Worm (Caenorhabditis elegans) whole organism, L3 larva: Measurements from ENCODE around the gene C55A6.1.

Source experiments
- ZK546.5 ChIP-seq: sonication (generic microtip); optimal IDR thresholded peaks from 2 replicates; lab custom pipeline; 2017; ENCODE audit warnings: missing biosample characterization, missing genetic modification characterization
- aly-2 ChIP-seq: fragments of 150-350 bp; optimal IDR thresholded peaks from 2 replicates; lab custom pipeline; 2014; ENCODE audit warnings: missing biosample characterization, missing genetic modification characterization
- ceh-82 ChIP-seq: fragments of 150-350 bp; optimal IDR thresholded peaks from 2 replicates; lab custom pipeline; 2014; ENCODE audit warnings: missing biosample characterization, missing genetic modification characterization
- elt-1 ChIP-seq: fragments of 150-350 bp; optimal IDR thresholded peaks from 2 replicates; lab custom pipeline; 2014; ENCODE audit warnings: missing biosample characterization, missing genetic modification characterization
- elt-3 ChIP-seq, 3 experiments: fragments of 150-350 bp in 1 of 3; sonication (generic microtip) in 2 of 3; optimal IDR thresholded peaks; 2 replicates in 2 of 3; 4 replicates in 1 of 3; lab custom pipeline; 2014 to 2017; ENCODE audit warnings: missing biosample characterization in 3 of 3, missing genetic modification characterization in 3 of 3
- mdl-1 ChIP-seq: fragments of 150-350 bp; optimal IDR thresholded peaks from 2 replicates; lab custom pipeline; 2014; ENCODE audit warnings: missing biosample characterization, missing genetic modification characterization
- mml-1 ChIP-seq: fragments of 150-350 bp; sonication (generic microtip); optimal IDR thresholded peaks from 3 replicates; lab custom pipeline; 2014; ENCODE audit warnings: missing biosample characterization, missing genetic modification characterization
- nhr-237 ChIP-seq: fragments of 150-350 bp; optimal IDR thresholded peaks from 2 replicates; lab custom pipeline; 2014; ENCODE audit warnings: missing biosample characterization, missing genetic modification characterization
- nhr-25 ChIP-seq: sonication (generic microtip); optimal IDR thresholded peaks from 2 replicates; lab custom pipeline; 2017; ENCODE audit warnings: missing biosample characterization, missing genetic modification characterization
- nhr-77 ChIP-seq: fragments of 150-350 bp; optimal IDR thresholded peaks from 2 replicates; lab custom pipeline; 2014; ENCODE audit warnings: missing biosample characterization, missing genetic modification characterization
- skn-1 ChIP-seq: fragments of 150-350 bp; optimal IDR thresholded peaks from 2 replicates; lab custom pipeline; 2014; ENCODE audit warnings: missing biosample characterization, missing genetic modification characterization
- unc-39 ChIP-seq: sonication (generic microtip); optimal IDR thresholded peaks from 4 replicates; lab custom pipeline; 2017; ENCODE audit warnings: missing biosample characterization, missing genetic modification characterization
- unc-62 ChIP-seq: fragments of 150-350 bp; sonication (generic microtip); optimal IDR thresholded peaks from 4 replicates; lab custom pipeline; 2014; ENCODE audit warnings: missing biosample characterization, missing genetic modification reagents, missing genetic modification characterization

- no peak for TF ChIP-seq ZK546.5 (tag; lab: Kevin White, UChicago)
- no peak for TF ChIP-seq mdl-1
- peak; percentile 66 for TF ChIP-seq nhr-25 (tag; lab: Kevin White, UChicago)
- TF ChIP-seq unc-62 (GFP tag; lab: Kevin White, UChicago) = no peak
- TF ChIP-seq unc-39 (tag; lab: Kevin White, UChicago) = no peak
- TF ChIP-seq nhr-77 = no peak
- TF ChIP-seq aly-2 (tag; lab: Kevin White, UChicago) = peak; percentile 73
- TF ChIP-seq elt-3 (tag; optimal IDR thresholded peaks at IDR 0.05; lab: Kevin White, UChicago) = no peak
- no peak for TF ChIP-seq nhr-237 (tag; lab: Kevin White, UChicago)
- TF ChIP-seq elt-1 = no peak
- TF ChIP-seq mml-1 (tag; lab: Kevin White, UChicago) = no peak
- TF ChIP-seq ceh-82 (tag; lab: Kevin White, UChicago) = peak; percentile 67
- peak; percentile 74 for TF ChIP-seq skn-1 (tag; lab: Kevin White, UChicago)
These were observed 16.7 kb upstream of the C55A6.1 start, which contains the start of gene pafo-1 for ce11 chrV:11521448-11521847.
